Fruit fly (Drosophila melanogaster) whole organism, prepupa: ENCODE measurements around the gene Hsc20.

Experiments
- CG10631 ChIP-seq: fragments of 200-800 bp; sonication (Bioruptor generic); optimal IDR thresholded peaks from 2 replicates; lab custom pipeline; 2016; ENCODE audit warnings: missing biosample characterization, missing genetic modification characterization
- CG10669 ChIP-seq: fragments of 200-800 bp; sonication (Bioruptor generic); optimal IDR thresholded peaks from 3 replicates; lab custom pipeline; 2018; ENCODE audit warnings: missing biosample characterization, mild to moderate bottlenecking, missing genetic modification characterization, moderate library complexity
- CG11294 ChIP-seq: fragments of 200-800 bp; sonication (Bioruptor generic); IDR thresholded peaks from 2 replicates; pipeline ENCODE4 v1.3.6; 2022; ENCODE audit warnings: missing biosample characterization, missing genetic modification characterization
- CG11762 ChIP-seq: fragments of 200-800 bp; sonication (Bioruptor generic); optimal IDR thresholded peaks from 3 replicates; lab custom pipeline; 2016; ENCODE audit warnings: missing biosample characterization, missing genetic modification characterization; ENCODE audit not compliant: insufficient read depth
- CG11902 ChIP-seq: fragments of 200-800 bp; sonication (Bioruptor generic); optimal IDR thresholded peaks from 3 replicates; lab custom pipeline; 2016; ENCODE audit warnings: missing biosample characterization, missing genetic modification characterization
- CG15336 ChIP-seq: fragments of 200-800 bp; sonication (Bioruptor generic); IDR thresholded peaks from 2 replicates; pipeline ENCODE4 v1.3.6; 2022; ENCODE audit warnings: missing biosample characterization, missing genetic modification characterization
- CG1621 ChIP-seq: fragments of 200-800 bp; sonication (Bioruptor generic); optimal IDR thresholded peaks from 3 replicates; lab custom pipeline; 2018; ENCODE audit warnings: missing biosample characterization, mild to moderate bottlenecking, missing genetic modification characterization
- CG3032 ChIP-seq: fragments of 200-800 bp; optimal IDR thresholded peaks from 2 replicates; lab custom pipeline; 2019; ENCODE audit warnings: missing biosample characterization, mild to moderate bottlenecking, missing genetic modification characterization, moderate library complexity
- CG31627 ChIP-seq: fragments of 200-800 bp; sonication (Bioruptor generic); optimal IDR thresholded peaks from 3 replicates; lab custom pipeline; 2016; ENCODE audit warnings: missing biosample characterization, missing genetic modification characterization
- CG32006 ChIP-seq: fragments of 200-800 bp; sonication (Bioruptor generic); optimal IDR thresholded peaks from 3 replicates; lab custom pipeline; 2017; ENCODE audit warnings: missing biosample characterization, mild to moderate bottlenecking, missing genetic modification characterization
- CG34406 ChIP-seq: fragments of 200-800 bp; sonication (Bioruptor generic); optimal IDR thresholded peaks from 3 replicates; lab custom pipeline; 2016; ENCODE audit warnings: missing biosample characterization, missing genetic modification characterization
- CG3919 ChIP-seq: fragments of 200-800 bp; sonication (Bioruptor generic); optimal IDR thresholded peaks from 3 replicates; lab custom pipeline; 2016; ENCODE audit warnings: missing biosample characterization, missing genetic modification characterization
- CG4318 ChIP-seq: fragments of 200-800 bp; sonication (Bioruptor generic); optimal IDR thresholded peaks from 3 replicates; lab custom pipeline; 2017; ENCODE audit warnings: missing biosample characterization, mild to moderate bottlenecking, missing genetic modification characterization
- CG6276 ChIP-seq: fragments of 200-800 bp; sonication (Bioruptor generic); optimal IDR thresholded peaks from 2 replicates; lab custom pipeline; 2017; ENCODE audit warnings: missing biosample characterization, mild to moderate bottlenecking, missing genetic modification characterization
- CG8119 ChIP-seq: fragments of 200-800 bp; sonication (Bioruptor generic); IDR thresholded peaks from 3 replicates; pipeline ENCODE4 v1.3.6; 2022; ENCODE audit warnings: missing biosample characterization, missing genetic modification characterization
- CG9139 ChIP-seq: fragments of 200-800 bp; sonication (Bioruptor generic); optimal IDR thresholded peaks from 3 replicates; lab custom pipeline; 2017; ENCODE audit warnings: missing biosample characterization, mild to moderate bottlenecking, missing genetic modification characterization
- Eip75B ChIP-seq: fragments of 200-800 bp; sonication (Bioruptor generic); optimal IDR thresholded peaks from 3 replicates; lab custom pipeline; 2016; ENCODE audit warnings: missing biosample characterization, missing genetic modification characterization
- Eip78C ChIP-seq: fragments of 200-800 bp; sonication (Bioruptor generic); peaks from one replicate; lab custom pipeline; 2016; ENCODE audit warnings: missing biosample characterization, missing genetic modification characterization
- Hr4 ChIP-seq: fragments of 200-800 bp; sonication (Bioruptor generic); optimal IDR thresholded peaks from 3 replicates; lab custom pipeline; 2016; ENCODE audit warnings: missing biosample characterization, missing genetic modification characterization
- Lpt ChIP-seq: fragments of 200-800 bp; sonication (Bioruptor generic); optimal IDR thresholded peaks from 3 replicates; lab custom pipeline; 2016; ENCODE audit warnings: missing biosample characterization, missing genetic modification characterization
- Met ChIP-seq: fragments of 200-800 bp; sonication (Bioruptor generic); optimal IDR thresholded peaks from 3 replicates; lab custom pipeline; 2016; ENCODE audit warnings: missing biosample characterization, missing genetic modification characterization
- OdsH ChIP-seq: fragments of 200-800 bp; sonication (Bioruptor generic); optimal IDR thresholded peaks from 3 replicates; lab custom pipeline; 2016; ENCODE audit warnings: missing biosample characterization, missing genetic modification characterization
- Smox ChIP-seq: fragments of 200-800 bp; sonication (Bioruptor generic); optimal IDR thresholded peaks from 3 replicates; lab custom pipeline; 2016; ENCODE audit warnings: missing biosample characterization, missing genetic modification characterization
- Sox102F ChIP-seq: fragments of 200-800 bp; sonication (Bioruptor generic); optimal IDR thresholded peaks from 2 replicates; lab custom pipeline; 2016; ENCODE audit warnings: missing biosample characterization, mild to moderate bottlenecking, missing genetic modification characterization
- Sox14 ChIP-seq: fragments of 200-800 bp; sonication (Bioruptor generic); optimal IDR thresholded peaks from 3 replicates; lab custom pipeline; 2016; ENCODE audit warnings: missing biosample characterization, missing genetic modification characterization
- Sox15 ChIP-seq: fragments of 200-800 bp; sonication (Bioruptor generic); optimal IDR thresholded peaks from 3 replicates; lab custom pipeline; 2016; ENCODE audit warnings: missing biosample characterization, missing genetic modification characterization
- cyc ChIP-seq: fragments of 200-800 bp; sonication (Bioruptor generic); optimal IDR thresholded peaks from 3 replicates; lab custom pipeline; 2016; ENCODE audit warnings: missing biosample characterization, missing genetic modification characterization
- dac ChIP-seq: fragments of 200-800 bp; sonication (Bioruptor generic); optimal IDR thresholded peaks from 2 replicates; lab custom pipeline; 2017; ENCODE audit warnings: missing biosample characterization, mild to moderate bottlenecking, missing genetic modification characterization
- dsx ChIP-seq: fragments of 200-800 bp; optimal IDR thresholded peaks from 3 replicates; lab custom pipeline; 2019; ENCODE audit warnings: missing biosample characterization, mild to moderate bottlenecking, missing genetic modification characterization, moderate library complexity; ENCODE audit not compliant: poor library complexity, severe bottlenecking
- eg ChIP-seq: fragments of 200-800 bp; sonication (Bioruptor generic); IDR thresholded peaks from 3 replicates; pipeline ENCODE4 v1.3.6; 2022; ENCODE audit warnings: missing biosample characterization, missing genetic modification characterization
- esn ChIP-seq: fragments of 200-800 bp; sonication (Bioruptor generic); optimal IDR thresholded peaks from 2 replicates; lab custom pipeline; 2016; ENCODE audit warnings: missing biosample characterization, mild to moderate bottlenecking, missing genetic modification characterization, moderate library complexity
- fd59A ChIP-seq: fragments of 200-800 bp; sonication (Bioruptor generic); optimal IDR thresholded peaks from 2 replicates; lab custom pipeline; 2017; ENCODE audit warnings: missing biosample characterization, mild to moderate bottlenecking, missing genetic modification characterization, missing genetic modification reagents
- fd85E ChIP-seq: fragments of 200-800 bp; sonication (Bioruptor generic); optimal IDR thresholded peaks from 3 replicates; lab custom pipeline; 2016; ENCODE audit warnings: missing biosample characterization, missing genetic modification characterization
- lz ChIP-seq: fragments of 200-800 bp; sonication (Bioruptor generic); optimal IDR thresholded peaks from 3 replicates; lab custom pipeline; 2016; ENCODE audit warnings: missing biosample characterization, missing genetic modification characterization
- net ChIP-seq: fragments of 200-800 bp; sonication (Bioruptor generic); optimal IDR thresholded peaks from 3 replicates; lab custom pipeline; 2016; ENCODE audit warnings: missing biosample characterization, missing genetic modification characterization
- pdm3 ChIP-seq: fragments of 200-800 bp; sonication (Bioruptor generic); optimal IDR thresholded peaks from 3 replicates; lab custom pipeline; 2016; ENCODE audit warnings: missing biosample characterization, missing genetic modification characterization
- salr ChIP-seq, 2 experiments: fragments of 200-800 bp; sonication (Bioruptor generic); optimal IDR thresholded peaks; 3 replicates each; lab custom pipeline; 2016 to 2018; ENCODE audit warnings: missing biosample characterization in 2 of 2, missing genetic modification characterization in 2 of 2, mild to moderate bottlenecking in 1 of 2
- ss ChIP-seq, 2 experiments: fragments of 200-800 bp; sonication (Bioruptor generic); optimal IDR thresholded peaks; 2 replicates in 1 of 2; 3 replicates in 1 of 2; lab custom pipeline; 2017 to 2018; ENCODE audit warnings: mild to moderate bottlenecking in 2 of 2, missing biosample characterization in 2 of 2, missing genetic modification characterization in 2 of 2, moderate library complexity in 1 of 2
- svp ChIP-seq: fragments of 200-800 bp; sonication (Bioruptor generic); peaks from one replicate; lab custom pipeline; 2016; ENCODE audit warnings: missing biosample characterization, missing genetic modification characterization

The Hsc20 gene

DNA sequence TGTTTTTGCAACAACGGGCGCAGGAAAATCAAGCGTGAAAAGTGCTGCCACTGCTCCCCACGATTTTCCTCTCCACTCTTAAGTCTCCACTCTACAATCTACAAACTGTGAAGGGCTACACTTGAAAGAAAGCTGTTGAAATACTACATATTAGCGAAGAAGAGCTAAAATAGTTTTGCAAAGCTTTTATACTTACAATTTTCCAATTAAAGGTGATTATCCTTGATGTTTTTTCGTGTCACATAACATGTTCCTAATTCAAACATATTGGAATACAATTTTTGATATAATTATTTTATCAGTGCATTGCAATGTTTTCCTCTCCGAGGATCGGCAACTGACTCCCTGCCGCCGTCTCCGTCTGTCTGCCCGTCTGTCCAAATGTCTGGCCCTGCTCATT is 15.0 kb upstream of the Hsc20 start (continued):
- peak; percentile 72 for TF ChIP-seq CG10631 (GFP tag; lab: Kevin White, UChicago)
- TF ChIP-seq Eip75B (GFP tag; lab: Kevin White, UChicago) = peak; percentile 74
- peak; percentile 49 for TF ChIP-seq Met (GFP tag; lab: Kevin White, UChicago)
- peak; percentile 40 for TF ChIP-seq dac
- peak; percentile 10 for TF ChIP-seq esn
- peak; percentile 72 for TF ChIP-seq CG3919
- peak; percentile 9 for TF ChIP-seq CG3032 (tag; lab: Kevin White, UChicago)
- peak; percentile 84 for TF ChIP-seq CG15336 (GFP tag; lab: Robert Waterston, UW)
- TF ChIP-seq fd59A (GFP tag; lab: Kevin White, UChicago) = peak; percentile 34

dm6 chr3L:16221278-16221677 is 11.6 kb upstream of the Hsc20 start:
- TF ChIP-seq CG34406 (GFP tag; lab: Kevin White, UChicago) (no peak), Sox102F (GFP tag; lab: Kevin White, UChicago) (no peak), ss (GFP tag; optimal IDR thresholded peaks at IDR 0.05; lab: Kevin White, UChicago) (no peak), Smox (GFP tag; lab: Kevin White, UChicago) (no peak), OdsH (GFP tag; lab: Kevin White, UChicago) (no peak), Eip78C (peak; percentile 63), CG10631 (GFP tag; lab: Kevin White, UChicago) (no peak), Lpt (GFP tag; lab: Kevin White, UChicago) (peak; percentile 1), lz (GFP tag; lab: Kevin White, UChicago) (no peak), fd85E (GFP tag; lab: Kevin White, UChicago) (no peak), svp (GFP tag; lab: Kevin White, UChicago) (no peak), salr (GFP tag; optimal IDR thresholded peaks at IDR 0.05; lab: Kevin White, UChicago) (peak in 1 of 2 experiments; percentile 7), CG32006 (GFP tag; lab: Kevin White, UChicago) (peak; percentile 47), CG8119 (GFP tag; lab: Robert Waterston, UW) (0 out of 3 replicates have a peak, but pooled peaks have one; percentile 30), CG3919 (peak; percentile 7), CG10669 (GFP tag; lab: Kevin White, UChicago) (no peak), CG4318 (peak; percentile 32), Sox15 (no peak), CG6276 (GFP tag; lab: Kevin White, UChicago) (peak; percentile 6), Hr4 (GFP tag; lab: Kevin White, UChicago) (peak; percentile 8)
- TF ChIP-seq, all 60 proteins: peak for 9

dm6 chr3L:16221800-16222199 is 11.1 kb upstream of the Hsc20 start:
- TF ChIP-seq Sox14 (no peak), svp (GFP tag; lab: Kevin White, UChicago) (peak; percentile 69), CG10669 (GFP tag; lab: Kevin White, UChicago) (no peak), Eip78C (peak; percentile 11), CG11902 (no peak), CG1621 (tag; lab: Kevin White, UChicago) (no peak)

- TF ChIP-seq net (GFP tag; lab: Kevin White, UChicago) = no peak
- TF ChIP-seq ss (GFP tag; optimal IDR thresholded peaks at IDR 0.05; lab: Kevin White, UChicago) = no peak
- no peak for TF ChIP-seq fd59A (GFP tag; lab: Kevin White, UChicago)
- TF ChIP-seq cyc (GFP tag; lab: Kevin White, UChicago) = no peak
- no peak for TF ChIP-seq dsx (GFP tag; lab: Kevin White, UChicago)
- peak; percentile 64 for TF ChIP-seq svp (GFP tag; lab: Kevin White, UChicago)
- TF ChIP-seq CG10631 (GFP tag; lab: Kevin White, UChicago) = no peak
- TF ChIP-seq CG11294 = no peak
- TF ChIP-seq CG11762 = no peak
- no peak for TF ChIP-seq CG9139 (GFP tag; lab: Kevin White, UChicago)
- no peak for TF ChIP-seq pdm3 (GFP tag; lab: Kevin White, UChicago)
- no peak for TF ChIP-seq eg
- TF ChIP-seq Eip78C = peak; percentile 60
- no peak for TF ChIP-seq CG31627 (GFP tag; lab: Kevin White, UChicago)
Observed at dm6 chr3L:16225175-16225574, 7.8 kb upstream of the Hsc20 start.
